Fruit fly (Drosophila melanogaster) whole organism, adult: ENCODE results near the gene brk.

ENCODE experiments used
- CG14711 ChIP-seq: fragments of 200-800 bp; sonication (Bioruptor generic); optimal IDR thresholded peaks from 2 replicates; lab custom pipeline; 2018; ENCODE audit warnings: missing biosample characterization, mild to moderate bottlenecking, missing genetic modification characterization, moderate library complexity
- CG5204 ChIP-seq: fragments of 200-800 bp; sonication (Bioruptor generic); optimal IDR thresholded peaks from 2 replicates; lab custom pipeline; 2016; ENCODE audit warnings: missing biosample characterization, missing genetic modification characterization
- CG7101 ChIP-seq: fragments of 200-800 bp; sonication (Bioruptor generic); optimal IDR thresholded peaks from 2 replicates; lab custom pipeline; 2018; ENCODE audit warnings: missing biosample characterization, mild to moderate bottlenecking, missing genetic modification characterization, moderate library complexity
- Crg-1 ChIP-seq: fragments of 200-800 bp; sonication (Bioruptor generic); optimal IDR thresholded peaks from 2 replicates; lab custom pipeline; 2016; ENCODE audit warnings: missing biosample characterization, missing genetic modification characterization
- cic ChIP-seq: fragments of 200-800 bp; sonication (Bioruptor generic); optimal IDR thresholded peaks from 2 replicates; lab custom pipeline; 2017; ENCODE audit warnings: missing biosample characterization, mild to moderate bottlenecking, missing genetic modification characterization, moderate library complexity
- cnc ChIP-seq, 2 experiments: fragments of >200 bp; optimal IDR thresholded peaks; 2 replicates each; lab custom pipeline; 2017
- toe ChIP-seq: fragments of 200-800 bp; sonication (Bioruptor generic); optimal IDR thresholded peaks from 2 replicates; lab custom pipeline; 2016; ENCODE audit warnings: missing biosample characterization, missing genetic modification characterization

DNA sequence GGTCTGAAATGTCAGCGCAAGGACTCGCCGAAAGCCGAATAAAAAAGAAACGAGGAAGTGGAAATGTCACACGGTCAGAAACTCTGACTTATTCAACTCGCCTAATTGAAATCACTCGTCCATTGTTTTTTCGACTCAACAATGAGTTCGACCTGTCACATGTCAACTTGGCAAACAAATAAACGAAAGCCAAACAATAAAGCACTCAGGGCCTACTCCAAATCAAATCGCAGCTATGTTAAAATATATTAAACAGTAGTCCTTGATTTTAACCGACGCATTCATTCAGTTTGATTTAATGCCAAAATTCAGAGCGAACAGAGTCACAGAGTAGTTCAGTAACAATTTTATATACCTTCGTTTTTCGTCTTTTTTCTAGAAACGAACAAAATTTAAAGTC lies 41.1 kb upstream of the brk start, which contains the start of gene CG1958:
- no peak for TF ChIP-seq CG5204 (GFP tag; lab: Kevin White, UChicago)
- no peak for TF ChIP-seq CG7101 (tag; lab: Kevin White, UChicago)
- TF ChIP-seq CG14711 (tag; lab: Kevin White, UChicago) = no peak
- no peak for TF ChIP-seq Crg-1 (GFP tag; lab: Kevin White, UChicago)
- no peak for TF ChIP-seq cic (GFP tag; lab: Kevin White, UChicago)
- no peak for TF ChIP-seq toe (GFP tag; lab: Kevin White, UChicago)
- no peak for TF ChIP-seq cnc (optimal IDR thresholded peaks at IDR 0.05; lab: Kevin White, UChicago)
